Worm (Caenorhabditis elegans): Measurements from ENCODE around the gene T09A5.4.

- TF ChIP-seq nhr-84 (tag; optimal IDR thresholded peaks at IDR 0.05) = no peak
- TF ChIP-seq C04F5.9 (tag; optimal IDR thresholded peaks at IDR 0.05) = peak; percentile 23
- no peak for TF ChIP-seq ces-1 (GFP tag; optimal IDR thresholded peaks at IDR 0.05)
- peak; percentile 48 for TF ChIP-seq mep-1 (tag; optimal IDR thresholded peaks at IDR 0.05)
- peak in 1 of 2 experiments; percentile 63 for TF ChIP-seq ztf-11 (tag; optimal IDR thresholded peaks at IDR 0.05)
- TF ChIP-seq nhr-12 (tag; optimal IDR thresholded peaks at IDR 0.05) = no peak
- peak; percentile 40 to 71 for TF ChIP-seq lin-35 (GFP tag; optimal IDR thresholded peaks at IDR 0.05)
- TF ChIP-seq sptf-1 (tag; optimal IDR thresholded peaks at IDR 0.05) = no peak
- no peak for TF ChIP-seq aly-2 (tag; optimal IDR thresholded peaks at IDR 0.05)
- TF ChIP-seq elt-2 (tag; optimal IDR thresholded peaks at IDR 0.05) = no peak
- TF ChIP-seq tlp-1 (tag; optimal IDR thresholded peaks at IDR 0.05) = no peak
- TF ChIP-seq efl-1 (optimal IDR thresholded peaks at IDR 0.05) = peak; percentile 54 to 65
- peak; percentile 53 to 96 for TF ChIP-seq efl-1 (GFP tag; optimal IDR thresholded peaks at IDR 0.05 in 1 of 2)
- TF ChIP-seq lin-39 (tag; optimal IDR thresholded peaks at IDR 0.05) = no peak
Observed at ce11 chrII:7857485-7858010, 11.6 kb downstream of the T09A5.4 start, which contains the start of the genes cec-3 and T09A5.15.
